Worm (Caenorhabditis elegans) whole organism, L2 larva: ENCODE measurements around the gene gcy-1.

Source experiments
- C34F6.9 ChIP-seq: fragments of 150-350 bp; optimal IDR thresholded peaks from 2 replicates; lab custom pipeline; 2014; ENCODE audit warnings: missing biosample characterization, missing genetic modification characterization
- F13H6.1 ChIP-seq: sonication (generic microtip); optimal IDR thresholded peaks from 2 replicates; lab custom pipeline; 2016; ENCODE audit warnings: missing genetic modification characterization, missing compliant biosample characterization
- R02D3.7 ChIP-seq: fragments of 150-350 bp; optimal IDR thresholded peaks from 2 replicates; lab custom pipeline; 2014; ENCODE audit warnings: missing biosample characterization, missing genetic modification characterization
- Y55F3AM.14 ChIP-seq: fragments of 200-800 bp; sonication (Bioruptor generic); optimal IDR thresholded peaks from 2 replicates; lab custom pipeline; 2018; ENCODE audit warnings: mild to moderate bottlenecking, missing genetic modification characterization, missing compliant biosample characterization
- alr-1 ChIP-seq: fragments of 150-350 bp; optimal IDR thresholded peaks from 2 replicates; lab custom pipeline; 2014; ENCODE audit warnings: missing biosample characterization, missing genetic modification characterization
- aly-2 ChIP-seq: fragments of 150-350 bp; optimal IDR thresholded peaks from 2 replicates; lab custom pipeline; 2014; ENCODE audit warnings: missing biosample characterization, missing genetic modification characterization
- blmp-1 ChIP-seq: sonication (generic microtip); optimal IDR thresholded peaks from 2 replicates; lab custom pipeline; 2017; ENCODE audit warnings: missing genetic modification characterization, mild to moderate bottlenecking, missing compliant biosample characterization, antibody characterized with exemption, moderate library complexity; ENCODE audit not compliant: insufficient read depth
- ceh-16 ChIP-seq: fragments of 150-350 bp; optimal IDR thresholded peaks from 2 replicates; lab custom pipeline; 2014; ENCODE audit warnings: missing biosample characterization, missing genetic modification characterization
- ceh-82 ChIP-seq: fragments of 150-350 bp; optimal IDR thresholded peaks from 2 replicates; lab custom pipeline; 2014; ENCODE audit warnings: missing biosample characterization, missing genetic modification characterization
- crh-2 ChIP-seq: sonication (generic microtip); optimal IDR thresholded peaks from 2 replicates; lab custom pipeline; 2017; ENCODE audit warnings: missing biosample characterization, missing genetic modification characterization
- dmd-4 ChIP-seq: sonication (generic microtip); optimal IDR thresholded peaks from 2 replicates; lab custom pipeline; 2017; ENCODE audit warnings: missing biosample characterization, missing genetic modification characterization
- egl-27 ChIP-seq: sonication (generic microtip); optimal IDR thresholded peaks from 3 replicates; lab custom pipeline; 2017; ENCODE audit warnings: missing biosample characterization, missing genetic modification reagents, missing genetic modification characterization
- fos-1 ChIP-seq: fragments of 150-350 bp; optimal IDR thresholded peaks from 2 replicates; lab custom pipeline; 2014; ENCODE audit warnings: missing biosample characterization, missing genetic modification characterization
- gmeb-1 ChIP-seq: fragments of 150-350 bp; optimal IDR thresholded peaks from 2 replicates; lab custom pipeline; 2014; ENCODE audit warnings: missing biosample characterization, missing genetic modification characterization
- lin-11 ChIP-seq: fragments of 150-350 bp; sonication (generic microtip); optimal IDR thresholded peaks from 2 replicates; lab custom pipeline; 2014; ENCODE audit warnings: missing biosample characterization, missing genetic modification characterization, inconsistent platforms, mixed read lengths
- lin-13 ChIP-seq: fragments of 150-350 bp; optimal IDR thresholded peaks from 2 replicates; lab custom pipeline; 2014; ENCODE audit warnings: missing biosample characterization, missing genetic modification reagents, missing genetic modification characterization
- lin-39 ChIP-seq: fragments of 150-350 bp; optimal IDR thresholded peaks from 2 replicates; lab custom pipeline; 2014; ENCODE audit warnings: missing biosample characterization, missing genetic modification reagents, missing genetic modification characterization
- lsy-2 ChIP-seq, 2 experiments: fragments of 150-350 bp in 1 of 2; sonication (generic microtip) in 1 of 2; optimal IDR thresholded peaks; 2 replicates each; lab custom pipeline; 2014 to 2017; ENCODE audit warnings: missing biosample characterization in 2 of 2, missing genetic modification characterization in 2 of 2
- mab-5 ChIP-seq: fragments of 150-350 bp; optimal IDR thresholded peaks from 2 replicates; lab custom pipeline; 2014; ENCODE audit warnings: missing biosample characterization, missing genetic modification characterization
- mbf-1 ChIP-seq: sonication (generic microtip); optimal IDR thresholded peaks from 2 replicates; lab custom pipeline; 2017; ENCODE audit warnings: missing biosample characterization, missing genetic modification characterization
- mdl-1 ChIP-seq, 2 experiments: fragments of 150-350 bp in 1 of 2; sonication (generic microtip) in 1 of 2; optimal IDR thresholded peaks; 2 replicates each; lab custom pipeline; 2017; ENCODE audit warnings: missing biosample characterization in 2 of 2, missing genetic modification characterization in 2 of 2
- nhr-10 ChIP-seq: sonication (generic microtip); optimal IDR thresholded peaks from 2 replicates; lab custom pipeline; 2017; ENCODE audit warnings: missing biosample characterization, missing genetic modification characterization
- nhr-11 ChIP-seq: fragments of 150-350 bp; optimal IDR thresholded peaks from 2 replicates; lab custom pipeline; 2014; ENCODE audit warnings: missing biosample characterization, missing genetic modification characterization
- nhr-12 ChIP-seq: fragments of 150-350 bp; optimal IDR thresholded peaks from 2 replicates; lab custom pipeline; 2014; ENCODE audit warnings: missing biosample characterization, missing genetic modification characterization
- nhr-129 ChIP-seq: fragments of 150-350 bp; optimal IDR thresholded peaks from 2 replicates; lab custom pipeline; 2014; ENCODE audit warnings: missing biosample characterization, missing genetic modification characterization
- nhr-23 ChIP-seq: fragments of 150-350 bp; optimal IDR thresholded peaks from 2 replicates; lab custom pipeline; 2014; ENCODE audit warnings: missing biosample characterization, missing genetic modification reagents, missing genetic modification characterization
- nhr-237 ChIP-seq: fragments of 150-350 bp; optimal IDR thresholded peaks from 2 replicates; lab custom pipeline; 2014; ENCODE audit warnings: missing biosample characterization, missing genetic modification characterization
- nhr-25 ChIP-seq: fragments of 150-350 bp; sonication (generic microtip); optimal IDR thresholded peaks from 3 replicates; lab custom pipeline; 2014; ENCODE audit warnings: missing biosample characterization, missing genetic modification characterization
- nhr-77 ChIP-seq: fragments of 150-350 bp; optimal IDR thresholded peaks from 2 replicates; lab custom pipeline; 2014; ENCODE audit warnings: missing biosample characterization, missing genetic modification characterization
- peb-1 ChIP-seq: fragments of 150-350 bp; optimal IDR thresholded peaks from 2 replicates; lab custom pipeline; 2014; ENCODE audit warnings: missing biosample characterization, missing genetic modification characterization
- skn-1 ChIP-seq: sonication (generic microtip); optimal IDR thresholded peaks from 2 replicates; lab custom pipeline; 2017; ENCODE audit warnings: missing biosample characterization, missing genetic modification characterization
- sma-3 ChIP-seq: sonication (generic microtip); optimal IDR thresholded peaks from 2 replicates; lab custom pipeline; 2016; ENCODE audit warnings: missing genetic modification reagents, missing genetic modification characterization, missing compliant biosample characterization
- sma-9 ChIP-seq, 2 experiments: fragments of 150-350 bp in 1 of 2; sonication (generic microtip) in 1 of 2; optimal IDR thresholded peaks; 2 replicates each; lab custom pipeline; 2014 to 2016; ENCODE audit warnings: missing genetic modification characterization in 2 of 2, mild to moderate bottlenecking in 1 of 2, missing biosample characterization in 1 of 2, missing compliant biosample characterization in 1 of 2, missing genetic modification reagents in 1 of 2, moderate library complexity in 1 of 2
- snpc-4 ChIP-seq: fragments of 150-350 bp; optimal IDR thresholded peaks from 2 replicates; lab custom pipeline; 2014; ENCODE audit warnings: missing biosample characterization, missing genetic modification characterization
- unc-39 ChIP-seq: fragments of 150-350 bp; optimal IDR thresholded peaks from 2 replicates; lab custom pipeline; 2014; ENCODE audit warnings: missing biosample characterization, missing genetic modification characterization
- unc-55 ChIP-seq: fragments of 150-350 bp; sonication (generic microtip); optimal IDR thresholded peaks from 3 replicates; lab custom pipeline; 2014; ENCODE audit warnings: missing biosample characterization, missing genetic modification reagents, missing genetic modification characterization
- unc-62 ChIP-seq: fragments of 150-350 bp; optimal IDR thresholded peaks from 2 replicates; lab custom pipeline; 2014; ENCODE audit warnings: missing biosample characterization, missing genetic modification reagents, missing genetic modification characterization
- zag-1 ChIP-seq: fragments of 150-350 bp; optimal IDR thresholded peaks from 2 replicates; lab custom pipeline; 2014; ENCODE audit warnings: missing biosample characterization, missing genetic modification characterization
- ztf-1 ChIP-seq: fragments of 200-800 bp; sonication (Bioruptor generic); conservative IDR thresholded peaks from 2 replicates; pipeline ENCODE4 v1.3.6; 2022; ENCODE audit warnings: missing genetic modification characterization, missing compliant biosample characterization
- ztf-4 ChIP-seq: fragments of 150-350 bp; optimal IDR thresholded peaks from 2 replicates; lab custom pipeline; 2014; ENCODE audit warnings: missing biosample characterization, missing genetic modification characterization

Gene gcy-1

ce11 chrII:9507181-9507580 lies 9.6 kb downstream of the gcy-1 start, which contains the start of gene gcy-3:
Gene gcy-3 (minus strand): TSS chrII:9507281.
- no peak for TF ChIP-seq nhr-25
- no peak for TF ChIP-seq egl-27 (tag; lab: Kevin White, UChicago)
- TF ChIP-seq lin-13 (GFP tag; lab: Kevin White, UChicago) = no peak
- TF ChIP-seq skn-1 (tag; lab: Kevin White, UChicago) = no peak
- TF ChIP-seq dmd-4 (tag; lab: Kevin White, UChicago) = no peak
- no peak for TF ChIP-seq nhr-11 (tag; lab: Kevin White, UChicago)
- TF ChIP-seq zag-1 (tag; lab: Kevin White, UChicago) = no peak
- no peak for TF ChIP-seq unc-55 (GFP tag; lab: Kevin White, UChicago)
- no peak for TF ChIP-seq ztf-4 (tag; lab: Kevin White, UChicago)
- TF ChIP-seq lin-39 (tag; lab: Kevin White, UChicago) = no peak
- TF ChIP-seq unc-39 = no peak
- TF ChIP-seq ceh-16 (tag; lab: Kevin White, UChicago) = no peak
- TF ChIP-seq crh-2 = no peak
- no peak for TF ChIP-seq snpc-4

ce11 chrII:9501955-9502354 lies 14.8 kb downstream of the gcy-1 start:
- TF ChIP-seq dmd-4 (tag; lab: Kevin White, UChicago) (no peak), fos-1 (tag; lab: Kevin White, UChicago) (no peak), blmp-1 (tag; lab: Kevin White, UChicago) (no peak), ztf-1 (GFP tag; lab: Robert Waterston, UW) (no peak), gmeb-1 (tag; lab: Kevin White, UChicago) (peak; percentile 46), F13H6.1 (tag; lab: Kevin White, UChicago) (peak; percentile 72), crh-2 (peak; percentile 63), sma-9 (GFP tag; optimal IDR thresholded peaks at IDR 0.05; lab: Kevin White, UChicago) (peak; percentile 78), sma-9 (tag; optimal IDR thresholded peaks at IDR 0.05; lab: Kevin White, UChicago) (no peak), skn-1 (tag; lab: Kevin White, UChicago) (no peak), mdl-1 (tag; optimal IDR thresholded peaks at IDR 0.05; lab: Kevin White, UChicago) (no peak), sma-3 (GFP tag; lab: Kevin White, UChicago) (peak; percentile 8), peb-1 (tag; lab: Kevin White, UChicago) (no peak), nhr-12 (tag; lab: Kevin White, UChicago) (no peak)

ce11 chrII:9500926-9501325 lies 15.8 kb downstream of the gcy-1 start:
- TF ChIP-seq unc-39 = no peak
- peak; percentile 78 for TF ChIP-seq fos-1 (tag; lab: Kevin White, UChicago)
- no peak for TF ChIP-seq lin-39 (tag; lab: Kevin White, UChicago)
- TF ChIP-seq F13H6.1 (tag; lab: Kevin White, UChicago) = peak; percentile 78
- TF ChIP-seq sma-3 (GFP tag; lab: Kevin White, UChicago) = peak; percentile 49
- no peak for TF ChIP-seq snpc-4
- peak in 1 of 2 experiments; percentile 63 for TF ChIP-seq mdl-1 (tag; optimal IDR thresholded peaks at IDR 0.05; lab: Kevin White, UChicago)
- TF ChIP-seq sma-9 (GFP tag; optimal IDR thresholded peaks at IDR 0.05; lab: Kevin White, UChicago) = peak; percentile 92
- TF ChIP-seq sma-9 (tag; optimal IDR thresholded peaks at IDR 0.05; lab: Kevin White, UChicago) = no peak
- TF ChIP-seq mab-5 (tag; lab: Kevin White, UChicago) = no peak
- peak; percentile 7 for TF ChIP-seq nhr-129 (tag; lab: Kevin White, UChicago)
- TF ChIP-seq crh-2 = peak; percentile 66
- peak; percentile 46 for TF ChIP-seq gmeb-1 (tag; lab: Kevin White, UChicago)
- no peak for TF ChIP-seq egl-27 (tag; lab: Kevin White, UChicago)
- no peak for TF ChIP-seq nhr-12 (tag; lab: Kevin White, UChicago)

- TF ChIP-seq gmeb-1 (tag; lab: Kevin White, UChicago) = peak; percentile 23
- peak; percentile 13 for TF ChIP-seq sma-9 (GFP tag; optimal IDR thresholded peaks at IDR 0.05; lab: Kevin White, UChicago)
- no peak for TF ChIP-seq sma-9 (tag; optimal IDR thresholded peaks at IDR 0.05; lab: Kevin White, UChicago)
- TF ChIP-seq mab-5 (tag; lab: Kevin White, UChicago) = no peak
- peak; percentile 38 for TF ChIP-seq fos-1 (tag; lab: Kevin White, UChicago)
- no peak for TF ChIP-seq lin-11 (tag; lab: Kevin White, UChicago)
These were observed 18.1 kb downstream of the gcy-1 start for ce11 chrII:9498589-9498988.

- no peak for TF ChIP-seq nhr-237 (tag; lab: Kevin White, UChicago)
- no peak for TF ChIP-seq unc-62 (GFP tag; lab: Kevin White, UChicago)
- TF ChIP-seq sma-3 (GFP tag; lab: Kevin White, UChicago) = no peak
- TF ChIP-seq mdl-1 (tag; optimal IDR thresholded peaks at IDR 0.05; lab: Kevin White, UChicago) = no peak
- no peak for TF ChIP-seq nhr-77 (tag; lab: Kevin White, UChicago)
- TF ChIP-seq ceh-16 (tag; lab: Kevin White, UChicago) = no peak
- TF ChIP-seq nhr-11 (tag; lab: Kevin White, UChicago) = no peak
- TF ChIP-seq lsy-2 (tag; optimal IDR thresholded peaks at IDR 0.05; lab: Kevin White, UChicago) = peak in 1 of 2 experiments; percentile 34
- no peak for TF ChIP-seq nhr-10
- TF ChIP-seq alr-1 (tag; lab: Kevin White, UChicago) = no peak
- peak; percentile 25 for TF ChIP-seq nhr-129 (tag; lab: Kevin White, UChicago)
- TF ChIP-seq lin-11 (tag; lab: Kevin White, UChicago) = no peak
- TF ChIP-seq aly-2 (tag; lab: Kevin White, UChicago) = no peak
- TF ChIP-seq zag-1 (tag; lab: Kevin White, UChicago) = peak; percentile 29
- TF ChIP-seq lin-39 (tag; lab: Kevin White, UChicago) = no peak
- TF ChIP-seq ztf-4 (tag; lab: Kevin White, UChicago) = no peak
- TF ChIP-seq mab-5 (tag; lab: Kevin White, UChicago) = no peak
- no peak for TF ChIP-seq nhr-23 (tag; lab: Kevin White, UChicago)
- TF ChIP-seq mbf-1 (tag; lab: Kevin White, UChicago) = no peak
- TF ChIP-seq ztf-1 (GFP tag; lab: Robert Waterston, UW) = no peak
- TF ChIP-seq gmeb-1 (tag; lab: Kevin White, UChicago) = no peak
- peak; percentile 40 for TF ChIP-seq C34F6.9
- TF ChIP-seq dmd-4 (tag; lab: Kevin White, UChicago) = no peak
- TF ChIP-seq ceh-82 (tag; lab: Kevin White, UChicago) = no peak
- no peak for TF ChIP-seq R02D3.7 (tag; lab: Kevin White, UChicago)
- no peak for TF ChIP-seq Y55F3AM.14 (GFP tag; lab: Kevin White, UChicago)
These were observed 19.4 kb downstream of the gcy-1 start for ce11 chrII:9497309-9497708.
